Worm (Caenorhabditis elegans) whole organism, young adult: ENCODE data around the gene C31B8.7.

Source experiments
- D2030.7 ChIP-seq: fragments of 200-800 bp; sonication (Bioruptor generic); IDR thresholded peaks from 2 replicates; pipeline ENCODE4 v1.3.6; 2022; ENCODE audit warnings: missing genetic modification reagents, missing genetic modification characterization, missing compliant biosample characterization
- F39B2.1 ChIP-seq: fragments of 200-800 bp; sonication (Bioruptor generic); IDR thresholded peaks from 2 replicates; pipeline ENCODE4 v1.3.6; 2022; ENCODE audit warnings: missing genetic modification reagents, missing genetic modification characterization, missing compliant biosample characterization
- T07F8.4 ChIP-seq: sonication (generic microtip); optimal IDR thresholded peaks from 2 replicates; lab custom pipeline; 2016; ENCODE audit warnings: mild to moderate bottlenecking, missing genetic modification characterization, moderate library complexity, missing compliant biosample characterization
- T26A5.8 ChIP-seq: sonication (generic microtip); optimal IDR thresholded peaks from 2 replicates; lab custom pipeline; 2016; ENCODE audit warnings: missing genetic modification characterization, missing compliant biosample characterization
- ama-1 ChIP-seq, 3 experiments: fragments of 150-350 bp in 1 of 3; sonication (generic microtip) in 2 of 3; optimal IDR thresholded peaks; 2 replicates each; lab custom pipeline; 2014 to 2018; ENCODE audit warnings: missing biosample characterization in 2 of 3, missing genetic modification characterization in 2 of 3, missing genetic modification reagents in 2 of 3
- aptf-3 ChIP-seq: fragments of 200-800 bp; sonication (Bioruptor generic); IDR thresholded peaks from 2 replicates; pipeline ENCODE4 v1.3.6; 2022; ENCODE audit warnings: missing genetic modification characterization, missing compliant biosample characterization
- athp-1 ChIP-seq: sonication (generic microtip); optimal IDR thresholded peaks from 2 replicates; lab custom pipeline; 2017; ENCODE audit warnings: mild to moderate bottlenecking, missing genetic modification characterization, missing compliant biosample characterization
- cebp-1 ChIP-seq, 2 experiments: fragments of 200-800 bp in 1 of 2; sonication (Bioruptor generic) in 1 of 2; sonication (generic microtip) in 1 of 2; IDR thresholded peaks in 1 of 2; optimal IDR thresholded peaks in 1 of 2; 2 replicates each; pipeline versions ENCODE4 v1.3.6 to Lab custom; 2017 to 2022; ENCODE audit warnings: missing compliant biosample characterization in 2 of 2, missing genetic modification characterization in 2 of 2, mild to moderate bottlenecking in 1 of 2, missing genetic modification reagents in 1 of 2, moderate library complexity in 1 of 2
- ceh-79 ChIP-seq: sonication (generic microtip); optimal IDR thresholded peaks from 2 replicates; lab custom pipeline; 2017; ENCODE audit warnings: mild to moderate bottlenecking, missing genetic modification characterization, missing compliant biosample characterization
- ceh-91 ChIP-seq: fragments of 200-800 bp; sonication (Bioruptor generic); IDR thresholded peaks from 2 replicates; pipeline ENCODE4 v1.3.6; 2022; ENCODE audit warnings: missing genetic modification reagents, missing genetic modification characterization, missing compliant biosample characterization
- chd-7 ChIP-seq: sonication (generic microtip); optimal IDR thresholded peaks from 2 replicates; lab custom pipeline; 2016; ENCODE audit warnings: mild to moderate bottlenecking, missing genetic modification characterization, moderate library complexity, missing compliant biosample characterization
- die-1 ChIP-seq: sonication (generic microtip); optimal IDR thresholded peaks from 2 replicates; lab custom pipeline; 2016; ENCODE audit warnings: missing genotype, mild to moderate bottlenecking, missing genetic modification characterization, missing compliant biosample characterization
- egl-44 ChIP-seq: fragments of 200-800 bp; sonication (Bioruptor generic); IDR thresholded peaks from 2 replicates; pipeline ENCODE4 v1.3.6; 2022; ENCODE audit warnings: missing genetic modification reagents, missing genetic modification characterization, missing compliant biosample characterization
- egrh-3 ChIP-seq: fragments of 200-800 bp; sonication (Bioruptor generic); IDR thresholded peaks from 2 replicates; pipeline ENCODE4 v1.3.6; 2022; ENCODE audit warnings: missing genetic modification reagents, missing genetic modification characterization, missing compliant biosample characterization
- ekl-4 ChIP-seq: fragments of 200-800 bp; sonication (Bioruptor generic); IDR thresholded peaks from 2 replicates; pipeline ENCODE4 v1.3.6; 2022; ENCODE audit warnings: missing genetic modification reagents, missing genetic modification characterization, missing compliant biosample characterization
- him-1 ChIP-seq: sonication (generic microtip); optimal IDR thresholded peaks from 2 replicates; lab custom pipeline; 2016; ENCODE audit warnings: missing genotype, missing genetic modification reagents, missing genetic modification characterization, missing compliant biosample characterization
- hlh-12 ChIP-seq: sonication (generic microtip); optimal IDR thresholded peaks from 2 replicates; lab custom pipeline; 2016; ENCODE audit warnings: missing genetic modification characterization, missing compliant biosample characterization
- lag-1 ChIP-seq: fragments of 200-800 bp; sonication (Bioruptor generic); IDR thresholded peaks from 2 replicates; pipeline ENCODE4 v1.3.6; 2022; ENCODE audit warnings: missing genetic modification reagents, missing genetic modification characterization, missing compliant biosample characterization
- let-526 ChIP-seq: fragments of 200-800 bp; sonication (Bioruptor generic); IDR thresholded peaks from 2 replicates; pipeline ENCODE4 v1.3.6; 2022; ENCODE audit warnings: missing genetic modification reagents, missing genetic modification characterization, missing compliant biosample characterization
- lin-54 ChIP-seq: fragments of 200-800 bp; sonication (Bioruptor generic); optimal IDR thresholded peaks from 2 replicates; lab custom pipeline; 2018; ENCODE audit warnings: mild to moderate bottlenecking, missing genetic modification characterization, missing compliant biosample characterization
- mxl-1 ChIP-seq: sonication (generic microtip); optimal IDR thresholded peaks from 2 replicates; lab custom pipeline; 2016; ENCODE audit warnings: missing genetic modification characterization, missing compliant biosample characterization
- nhr-120 ChIP-seq: fragments of 200-800 bp; sonication (Bioruptor generic); IDR thresholded peaks from 2 replicates; pipeline ENCODE4 v1.3.6; 2022; ENCODE audit warnings: missing genetic modification characterization, missing compliant biosample characterization
- nhr-179 ChIP-seq: sonication (generic microtip); optimal IDR thresholded peaks from 2 replicates; lab custom pipeline; 2016; ENCODE audit warnings: mild to moderate bottlenecking, missing genetic modification characterization, missing compliant biosample characterization
- nhr-80 ChIP-seq: sonication (generic microtip); optimal IDR thresholded peaks from 2 replicates; lab custom pipeline; 2016; ENCODE audit warnings: missing genetic modification characterization, missing compliant biosample characterization
- nhr-90 ChIP-seq: sonication (generic microtip); optimal IDR thresholded peaks from 2 replicates; lab custom pipeline; 2016; ENCODE audit warnings: missing genotype, mild to moderate bottlenecking, missing genetic modification characterization, missing compliant biosample characterization
- rpc-1 ChIP-seq, 2 experiments: fragments of 150-350 bp in 1 of 2; sonication (generic microtip) in 1 of 2; optimal IDR thresholded peaks; 2 replicates each; lab custom pipeline; 2014 to 2018; ENCODE audit warnings: missing biosample characterization in 1 of 2, missing genetic modification characterization in 1 of 2, missing genetic modification reagents in 1 of 2, missing genotype in 1 of 2
- sptf-2 ChIP-seq: fragments of 200-800 bp; sonication (Bioruptor generic); optimal IDR thresholded peaks from 2 replicates; lab custom pipeline; 2018; ENCODE audit warnings: mild to moderate bottlenecking, missing genetic modification characterization, missing compliant biosample characterization
- xnd-1 ChIP-seq: sonication (generic microtip); optimal IDR thresholded peaks from 2 replicates; lab custom pipeline; 2016; ENCODE audit warnings: missing genotype, missing genetic modification reagents, missing genetic modification characterization, missing compliant biosample characterization
- zfh-2 ChIP-seq: fragments of 200-800 bp; sonication (Bioruptor generic); conservative IDR thresholded peaks from 2 replicates; pipeline ENCODE4 v1.3.6; 2022; ENCODE audit warnings: missing genetic modification reagents, missing genetic modification characterization, missing compliant biosample characterization
- ztf-28 ChIP-seq: fragments of 200-800 bp; sonication (Bioruptor generic); IDR thresholded peaks from 2 replicates; pipeline ENCODE4 v1.3.6; 2022; ENCODE audit warnings: missing genetic modification reagents, missing genetic modification characterization, missing compliant biosample characterization

Gene C31B8.7

DNA sequence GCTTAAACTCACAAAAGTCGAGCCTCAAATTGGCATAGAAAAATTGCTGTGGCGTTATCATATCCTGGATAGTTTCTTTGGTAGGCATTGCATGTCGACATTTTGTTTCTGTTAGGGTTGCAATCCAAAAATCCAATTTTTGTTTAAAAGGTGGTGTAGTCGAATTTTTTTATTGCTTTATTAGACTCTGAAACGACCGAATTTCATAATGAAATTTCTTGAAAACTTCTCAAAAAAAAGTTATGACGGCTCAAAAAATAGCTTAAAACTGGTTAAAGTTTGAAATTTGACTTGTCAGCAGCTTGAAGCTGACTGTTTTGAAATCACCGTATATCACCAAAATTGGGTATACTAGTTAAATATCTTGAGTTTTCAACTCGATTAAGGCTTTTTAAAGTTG is 38.3 kb upstream of the C31B8.7 start, which contains the start of gene srw-143:
TSS of gene srw-143 (minus strand) at position 101 of the 400 bp plus-strand sequence.
- TF ChIP-seq mxl-1 (tag; lab: Kevin White, UChicago), result no peak
- TF ChIP-seq die-1 (tag; lab: Kevin White, UChicago), result no peak
- TF ChIP-seq zfh-2, result no peak
- TF ChIP-seq nhr-120 (GFP tag; lab: Robert Waterston, UW), result no peak
- no peak for TF ChIP-seq egrh-3 (GFP tag; lab: Robert Waterston, UW)
- no peak for TF ChIP-seq ekl-4 (GFP tag; lab: Robert Waterston, UW)
- TF ChIP-seq sptf-2 (GFP tag; lab: Kevin White, UChicago), result no peak
- no peak for TF ChIP-seq nhr-90 (tag; lab: Kevin White, UChicago)
- no peak for TF ChIP-seq aptf-3
- TF ChIP-seq, all 124 proteins: peak for 0

DNA sequence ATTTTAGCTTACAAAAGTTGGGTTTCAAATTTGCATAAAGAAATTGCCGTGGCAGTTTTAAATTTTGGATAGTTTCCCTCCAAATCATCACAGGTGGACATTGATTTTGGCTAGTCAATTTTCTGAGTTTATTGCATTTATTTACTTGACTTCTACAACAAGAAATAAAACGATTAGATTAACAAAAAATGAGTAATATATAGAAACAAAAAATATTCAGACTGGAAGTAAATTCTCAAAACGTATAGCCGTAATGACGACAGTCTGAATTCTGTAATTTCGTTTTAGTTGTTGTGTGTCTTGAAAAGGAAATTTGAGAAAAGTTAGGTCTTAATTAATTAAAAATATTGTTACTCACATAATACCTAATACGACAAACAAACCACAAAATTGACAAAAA is 35.4 kb upstream of the C31B8.7 start, which contains the start of gene srw-141:
TSS of gene srw-141 (minus strand) at position 101 of the 400 bp plus-strand sequence.
- TF ChIP-seq lag-1 (GFP tag; lab: Robert Waterston, UW) (no peak), F39B2.1 (GFP tag; lab: Robert Waterston, UW) (no peak), let-526 (GFP tag; lab: Robert Waterston, UW) (no peak)

DNA sequence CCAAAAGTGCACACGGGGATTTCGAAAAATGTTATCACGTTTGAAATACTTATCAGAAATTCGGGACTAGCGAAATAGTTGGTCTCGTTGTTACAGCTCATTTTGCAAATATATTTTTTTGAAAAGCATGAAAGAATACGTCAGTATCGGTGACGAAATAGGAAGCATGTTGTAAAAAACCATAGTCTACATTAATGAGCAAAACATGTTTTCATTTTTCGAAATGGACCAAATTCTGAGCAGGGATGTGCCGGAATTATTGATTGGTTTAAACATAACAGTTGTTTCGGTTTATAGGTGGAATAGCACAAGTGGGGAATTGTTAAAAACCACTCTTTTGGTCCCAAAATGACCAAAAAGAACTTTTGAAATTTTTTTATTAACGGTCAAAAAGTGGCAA is 30.9 kb upstream of the C31B8.7 start, which contains the start of gene srh-247:
TSS of gene srh-247 (minus strand) at position 101 of the 400 bp plus-strand sequence.
- no peak for TF ChIP-seq nhr-80 (tag; lab: Kevin White, UChicago)

DNA sequence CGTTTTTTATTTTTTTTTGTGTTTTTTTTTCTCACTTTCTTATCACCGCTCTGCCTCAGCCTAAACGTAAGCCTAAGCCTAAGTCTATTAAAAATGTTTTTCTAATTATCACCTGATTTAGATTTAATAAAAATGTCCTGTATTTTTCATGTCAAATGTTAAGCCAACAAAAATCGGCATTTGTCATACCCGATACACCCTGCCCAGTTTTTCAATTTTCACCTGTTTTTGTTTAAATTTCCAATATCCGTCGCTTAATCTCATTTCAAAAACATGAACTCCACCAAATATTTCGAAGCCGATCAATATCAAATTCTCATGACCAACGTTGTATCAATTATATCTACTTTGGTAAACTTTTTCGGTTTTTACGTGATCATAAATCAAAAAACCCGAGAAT is 28.1 kb upstream of the C31B8.7 start, which contains the start of gene C31B8.1:
TSS of gene C31B8.1 (plus strand) at position 301 of the 400 bp plus-strand sequence.
- TF ChIP-seq athp-1 (no peak), ceh-91 (GFP tag; lab: Robert Waterston, UW) (no peak), xnd-1 (no peak), nhr-179 (tag; lab: Kevin White, UChicago) (no peak), T07F8.4 (no peak), ceh-79 (no peak)

DNA sequence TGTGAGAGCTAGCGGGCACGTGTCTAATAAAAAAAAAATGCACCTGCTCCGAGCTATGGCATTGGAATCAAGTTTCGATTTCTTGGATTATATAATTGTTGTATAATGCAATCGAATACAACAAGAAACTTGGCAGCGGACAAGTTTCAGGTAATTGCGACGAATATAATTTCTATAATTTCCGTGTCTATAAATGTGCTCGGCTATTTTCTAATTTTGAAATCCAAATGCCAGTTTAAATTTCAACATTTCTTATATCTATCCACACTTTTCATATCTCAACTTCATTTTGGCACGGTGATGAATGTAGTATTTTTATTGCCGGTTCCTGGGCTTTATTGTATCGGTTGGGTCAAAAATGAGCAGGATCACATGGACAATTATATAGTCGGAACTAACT is 26.6 kb upstream of the C31B8.7 start, which contains the start of gene C31B8.16:
TSS of gene C31B8.16 (plus strand) at position 301 of the 400 bp plus-strand sequence.
- TF ChIP-seq rpc-1 (optimal IDR thresholded peaks at IDR 0.05; lab: Kevin White, UChicago) (no peak), rpc-1 (tag; optimal IDR thresholded peaks at IDR 0.05; lab: Kevin White, UChicago) (no peak), chd-7 (tag; lab: Kevin White, UChicago) (no peak), zfh-2 (no peak), him-1 (tag; lab: Kevin White, UChicago) (no peak), athp-1 (no peak), egl-44 (GFP tag; lab: Robert Waterston, UW) (no peak), D2030.7 (GFP tag; lab: Robert Waterston, UW) (no peak), ama-1 (optimal IDR thresholded peaks at IDR 0.05; lab: Kevin White, UChicago) (no peak), ama-1 (GFP tag; optimal IDR thresholded peaks at IDR 0.05; lab: Kevin White, UChicago) (no peak), let-526 (GFP tag; lab: Robert Waterston, UW) (no peak), hlh-12 (tag; lab: Kevin White, UChicago) (no peak), lin-54 (GFP tag; lab: Kevin White, UChicago) (no peak), cebp-1 (GFP tag; IDR thresholded peaks at IDR 0.05; lab: Robert Waterston, UW) (no peak), cebp-1 (tag; optimal IDR thresholded peaks at IDR 0.05; lab: Kevin White, UChicago) (no peak)
- TF ChIP-seq, all 124 proteins: peak for 0

DNA sequence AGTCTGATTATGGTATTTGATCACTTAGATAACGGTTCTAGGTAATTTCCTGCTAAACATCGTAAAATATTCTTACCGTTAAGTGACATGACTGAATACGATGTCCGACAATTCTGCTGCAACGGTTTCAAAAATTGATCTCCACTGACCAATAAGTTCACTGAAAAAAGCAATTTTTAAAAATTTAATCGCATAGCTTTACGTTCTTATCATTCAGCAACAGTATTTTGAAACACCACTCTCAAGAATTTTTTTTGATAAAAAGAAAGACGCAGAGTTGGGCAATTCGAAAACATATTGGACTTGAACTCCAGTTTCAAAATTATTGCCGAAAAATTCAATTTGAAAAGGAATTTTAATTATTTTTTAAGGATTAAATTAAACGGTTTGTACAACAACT is 24.4 kb upstream of the C31B8.7 start, which contains the start of gene C31B8.12:
TSS of gene C31B8.12 (minus strand) at position 101 of the 400 bp plus-strand sequence.
- TF ChIP-seq ztf-28 (GFP tag; lab: Robert Waterston, UW) (no peak), T26A5.8 (no peak), rpc-1 (optimal IDR thresholded peaks at IDR 0.05; lab: Kevin White, UChicago) (no peak), rpc-1 (tag; optimal IDR thresholded peaks at IDR 0.05; lab: Kevin White, UChicago) (no peak)
